Fruit fly (Drosophila melanogaster) whole organism, embryonic: ENCODE data around the gene smid.

ENCODE experiments used
- CG14667 ChIP-seq: fragments of 200-800 bp; sonication (Bioruptor generic); IDR thresholded peaks from 2 replicates; pipeline ENCODE4 v1.3.6; 2022; ENCODE audit warnings: missing biosample characterization, missing genetic modification characterization
- CG31441 ChIP-seq: fragments of 200-800 bp; sonication (Bioruptor generic); IDR thresholded peaks from 2 replicates; pipeline ENCODE4 v1.3.6; 2022; ENCODE audit warnings: missing biosample characterization, missing genetic modification characterization
- CG3407 ChIP-seq: fragments of 200-800 bp; sonication (Bioruptor generic); optimal IDR thresholded peaks from 2 replicates; lab custom pipeline; 2018; ENCODE audit warnings: missing biosample characterization, mild to moderate bottlenecking, missing genetic modification characterization
- Kr ChIP-seq: fragments of 200-800 bp; sonication (Bioruptor generic); optimal IDR thresholded peaks from 2 replicates; lab custom pipeline; 2017; ENCODE audit warnings: missing biosample characterization, mild to moderate bottlenecking, missing genetic modification characterization
- gfzf ChIP-seq: fragments of 200-800 bp; sonication (Bioruptor generic); optimal IDR thresholded peaks from 2 replicates; lab custom pipeline; 2016; ENCODE audit warnings: missing biosample characterization, mild to moderate bottlenecking, missing genetic modification characterization, moderate library complexity
- lbe ChIP-seq: fragments of 200-800 bp; sonication (Bioruptor generic); optimal IDR thresholded peaks from 2 replicates; lab custom pipeline; 2016; ENCODE audit warnings: missing biosample characterization, mild to moderate bottlenecking, missing genetic modification characterization
- slou ChIP-seq: fragments of 200-800 bp; sonication (Bioruptor generic); optimal IDR thresholded peaks from 3 replicates; lab custom pipeline; 2016; ENCODE audit warnings: missing biosample characterization, missing genetic modification characterization
- trem ChIP-seq: fragments of 200-800 bp; optimal IDR thresholded peaks from 3 replicates; lab custom pipeline; 2019; ENCODE audit warnings: missing biosample characterization, mild to moderate bottlenecking, missing genetic modification characterization, moderate library complexity
- ttk ChIP-seq: fragments of 200-800 bp; sonication (Bioruptor generic); IDR thresholded peaks from 2 replicates; pipeline ENCODE4 v2.1.2; 2022; ENCODE audit warnings: missing biosample characterization, missing genetic modification characterization
- tup ChIP-seq: fragments of 200-800 bp; sonication (Bioruptor generic); optimal IDR thresholded peaks from 2 replicates; lab custom pipeline; 2016; ENCODE audit warnings: missing biosample characterization, mild to moderate bottlenecking, missing genetic modification characterization, moderate library complexity
- vfl ChIP-seq: fragments of 200-800 bp; sonication (Bioruptor generic); optimal IDR thresholded peaks from 2 replicates; lab custom pipeline; 2016; ENCODE audit warnings: missing biosample characterization, missing genetic modification characterization

- TF ChIP-seq trem (tag; lab: Kevin White, UChicago), result no peak
- TF ChIP-seq slou (GFP tag; lab: Kevin White, UChicago), result no peak
- no peak for TF ChIP-seq CG3407 (GFP tag; lab: Kevin White, UChicago)
- no peak for TF ChIP-seq ttk
- no peak for TF ChIP-seq gfzf
- no peak for TF ChIP-seq CG14667
- no peak for TF ChIP-seq tup
- no peak for TF ChIP-seq Kr
- TF ChIP-seq CG31441 (GFP tag; lab: Robert Waterston, UW), result no peak
- no peak for TF ChIP-seq lbe (GFP tag; lab: Kevin White, UChicago)
- TF ChIP-seq vfl (GFP tag; lab: Kevin White, UChicago), result no peak
These were observed 5.3 kb upstream of the smid start for dm6 chr3L:7376151-7376550.
